Worm (Caenorhabditis elegans) whole organism, L4 larva: Measurements from ENCODE around the gene EEED8.3.

Source experiments
- F10B5.3 ChIP-seq: sonication (generic microtip); optimal IDR thresholded peaks from 2 replicates; lab custom pipeline; 2016; ENCODE audit warnings: mild to moderate bottlenecking, missing genetic modification characterization, missing compliant biosample characterization
- F44E2.7 ChIP-seq: fragments of 200-800 bp; sonication (Bioruptor generic); IDR thresholded peaks from 2 replicates; pipeline ENCODE4 v2.1.2; 2022; ENCODE audit warnings: missing genetic modification characterization, missing compliant biosample characterization
- F49E8.2 ChIP-seq: sonication (generic microtip); optimal IDR thresholded peaks from 2 replicates; lab custom pipeline; 2016; ENCODE audit warnings: missing compliant biosample characterization, mild to moderate bottlenecking, missing genetic modification characterization, borderline replicate concordance
- Y48G9A.11 ChIP-seq: fragments of 200-800 bp; sonication (Bioruptor generic); IDR thresholded peaks from 2 replicates; pipeline ENCODE4 v1.3.6; 2022; ENCODE audit warnings: missing genetic modification reagents, missing genetic modification characterization, missing compliant biosample characterization
- Y75B8A.6 ChIP-seq: fragments of 200-800 bp; sonication (Bioruptor generic); IDR thresholded peaks from 2 replicates; pipeline ENCODE4 v1.3.6; 2022; ENCODE audit warnings: missing genetic modification reagents, missing genetic modification characterization, missing compliant biosample characterization
- ZK337.2 ChIP-seq: fragments of 200-800 bp; sonication (Bioruptor generic); IDR thresholded peaks from 2 replicates; pipeline ENCODE4 v1.3.6; 2022; ENCODE audit warnings: missing genetic modification reagents, missing genetic modification characterization, missing compliant biosample characterization
- attf-4 ChIP-seq: sonication (generic microtip); optimal IDR thresholded peaks from 3 replicates; lab custom pipeline; 2017; ENCODE audit warnings: missing biosample characterization, missing genetic modification characterization
- ceh-32 ChIP-seq: sonication (generic microtip); optimal IDR thresholded peaks from 2 replicates; lab custom pipeline; 2016; ENCODE audit warnings: mild to moderate bottlenecking, missing genetic modification characterization, missing compliant biosample characterization; ENCODE audit not compliant: poor library complexity
- ceh-44 ChIP-seq: fragments of 200-800 bp; sonication (Bioruptor generic); IDR thresholded peaks from 2 replicates; pipeline ENCODE4 v1.3.6; 2022; ENCODE audit warnings: missing genetic modification reagents, missing genetic modification characterization, missing compliant biosample characterization
- ceh-82 ChIP-seq: sonication (generic microtip); optimal IDR thresholded peaks from 2 replicates; lab custom pipeline; 2017; ENCODE audit warnings: missing biosample characterization, missing genetic modification characterization
- ctbp-1 ChIP-seq: fragments of 200-800 bp; sonication (Bioruptor generic); IDR thresholded peaks from 2 replicates; pipeline ENCODE4 v1.3.6; 2022; ENCODE audit warnings: missing genetic modification reagents, missing genetic modification characterization, missing compliant biosample characterization
- dmd-8 ChIP-seq: fragments of 200-800 bp; sonication (Bioruptor generic); IDR thresholded peaks from 2 replicates; pipeline ENCODE4 v1.3.6; 2022; ENCODE audit warnings: missing genetic modification characterization, missing compliant biosample characterization
- dpl-1 ChIP-seq: fragments of 150-350 bp; optimal IDR thresholded peaks from 2 replicates; lab custom pipeline; 2014; ENCODE audit warnings: missing biosample characterization, missing genetic modification reagents, missing genetic modification characterization
- egl-27 ChIP-seq: sonication (generic microtip); optimal IDR thresholded peaks from 3 replicates; lab custom pipeline; 2017; ENCODE audit warnings: missing biosample characterization, missing genetic modification reagents, missing genetic modification characterization
- fos-1 ChIP-seq: fragments of 150-350 bp; optimal IDR thresholded peaks from 2 replicates; lab custom pipeline; 2014; ENCODE audit warnings: missing biosample characterization, missing genetic modification characterization
- lin-13 ChIP-seq: fragments of 150-350 bp; optimal IDR thresholded peaks from 2 replicates; lab custom pipeline; 2014; ENCODE audit warnings: missing biosample characterization, missing genetic modification reagents, missing genetic modification characterization
- lin-29 ChIP-seq: fragments of 200-800 bp; sonication (Bioruptor generic); IDR thresholded peaks from 2 replicates; pipeline ENCODE4 v1.3.6; 2022; ENCODE audit warnings: missing genetic modification reagents, missing genetic modification characterization, missing compliant biosample characterization
- lin-38 ChIP-seq: fragments of 200-800 bp; sonication (Bioruptor generic); IDR thresholded peaks from 2 replicates; pipeline ENCODE4 v1.3.6; 2022; ENCODE audit warnings: missing genetic modification reagents, missing genetic modification characterization, missing compliant biosample characterization
- lsy-2 ChIP-seq, 2 experiments: fragments of 150-350 bp in 1 of 2; sonication (generic microtip) in 1 of 2; optimal IDR thresholded peaks; 2 replicates each; lab custom pipeline; 2014 to 2017; ENCODE audit warnings: missing biosample characterization in 2 of 2, missing genetic modification characterization in 2 of 2
- mdl-1 ChIP-seq, 2 experiments: fragments of 150-350 bp in 1 of 2; sonication (generic microtip) in 1 of 2; optimal IDR thresholded peaks; 2 replicates each; lab custom pipeline; 2014 to 2017; ENCODE audit warnings: missing biosample characterization in 2 of 2, missing genetic modification characterization in 2 of 2
- mdt-29 ChIP-seq: fragments of 200-800 bp; sonication (Bioruptor generic); IDR thresholded peaks from 2 replicates; pipeline ENCODE4 v1.3.6; 2022; ENCODE audit warnings: missing genetic modification reagents, missing genetic modification characterization, missing compliant biosample characterization
- mes-2 ChIP-seq: sonication (generic microtip); optimal IDR thresholded peaks from 2 replicates; lab custom pipeline; 2016; ENCODE audit warnings: missing genotype, mild to moderate bottlenecking, missing genetic modification characterization, missing compliant biosample characterization; ENCODE audit not compliant: poor library complexity, severe bottlenecking
- mxl-3 ChIP-seq: fragments of 200-800 bp; sonication (Bioruptor generic); optimal IDR thresholded peaks from 2 replicates; lab custom pipeline; 2018; ENCODE audit warnings: mild to moderate bottlenecking, missing genetic modification characterization, missing compliant biosample characterization
- nhr-11 ChIP-seq: fragments of 150-350 bp; optimal IDR thresholded peaks from 2 replicates; lab custom pipeline; 2014; ENCODE audit warnings: missing biosample characterization, missing genetic modification characterization
- nhr-237 ChIP-seq: sonication (generic microtip); optimal IDR thresholded peaks from 2 replicates; lab custom pipeline; 2017; ENCODE audit warnings: missing biosample characterization, missing genetic modification characterization
- nhr-25 ChIP-seq: sonication (generic microtip); optimal IDR thresholded peaks from 2 replicates; lab custom pipeline; 2017; ENCODE audit warnings: missing genetic modification characterization, mild to moderate bottlenecking, missing compliant biosample characterization, antibody characterized with exemption, moderate library complexity, borderline replicate concordance; ENCODE audit not compliant: insufficient read depth
- nhr-41 ChIP-seq: fragments of 200-800 bp; sonication (Bioruptor generic); IDR thresholded peaks from 2 replicates; pipeline ENCODE4 v1.3.6; 2022; ENCODE audit warnings: missing genetic modification reagents, missing genetic modification characterization, missing compliant biosample characterization
- nhr-42 ChIP-seq: fragments of 200-800 bp; sonication (Bioruptor generic); IDR thresholded peaks from 2 replicates; pipeline ENCODE4 v1.3.6; 2022; ENCODE audit warnings: missing genetic modification characterization, missing compliant biosample characterization
- sdz-12 ChIP-seq: fragments of 200-800 bp; sonication (Bioruptor generic); optimal IDR thresholded peaks from 2 replicates; lab custom pipeline; 2018; ENCODE audit warnings: mild to moderate bottlenecking, missing genetic modification characterization, missing compliant biosample characterization
- unc-130 ChIP-seq: sonication (generic microtip); optimal IDR thresholded peaks from 2 replicates; lab custom pipeline; 2016; ENCODE audit warnings: missing genetic modification reagents, missing genetic modification characterization, missing compliant biosample characterization
- unc-39 ChIP-seq: sonication (generic microtip); optimal IDR thresholded peaks from 2 replicates; lab custom pipeline; 2017; ENCODE audit warnings: missing biosample characterization, missing genetic modification characterization
- zfp-2 ChIP-seq: sonication (generic microtip); optimal IDR thresholded peaks from 2 replicates; lab custom pipeline; 2016; ENCODE audit warnings: mild to moderate bottlenecking, missing genetic modification characterization, missing compliant biosample characterization
- zip-2 ChIP-seq: fragments of 150-350 bp; optimal IDR thresholded peaks from 2 replicates; lab custom pipeline; 2014; ENCODE audit warnings: missing biosample characterization, missing genetic modification characterization
- ztf-11 ChIP-seq: fragments of 150-350 bp; optimal IDR thresholded peaks from 2 replicates; lab custom pipeline; 2014; ENCODE audit warnings: missing biosample characterization, missing genetic modification characterization

Gene EEED8.3

DNA sequence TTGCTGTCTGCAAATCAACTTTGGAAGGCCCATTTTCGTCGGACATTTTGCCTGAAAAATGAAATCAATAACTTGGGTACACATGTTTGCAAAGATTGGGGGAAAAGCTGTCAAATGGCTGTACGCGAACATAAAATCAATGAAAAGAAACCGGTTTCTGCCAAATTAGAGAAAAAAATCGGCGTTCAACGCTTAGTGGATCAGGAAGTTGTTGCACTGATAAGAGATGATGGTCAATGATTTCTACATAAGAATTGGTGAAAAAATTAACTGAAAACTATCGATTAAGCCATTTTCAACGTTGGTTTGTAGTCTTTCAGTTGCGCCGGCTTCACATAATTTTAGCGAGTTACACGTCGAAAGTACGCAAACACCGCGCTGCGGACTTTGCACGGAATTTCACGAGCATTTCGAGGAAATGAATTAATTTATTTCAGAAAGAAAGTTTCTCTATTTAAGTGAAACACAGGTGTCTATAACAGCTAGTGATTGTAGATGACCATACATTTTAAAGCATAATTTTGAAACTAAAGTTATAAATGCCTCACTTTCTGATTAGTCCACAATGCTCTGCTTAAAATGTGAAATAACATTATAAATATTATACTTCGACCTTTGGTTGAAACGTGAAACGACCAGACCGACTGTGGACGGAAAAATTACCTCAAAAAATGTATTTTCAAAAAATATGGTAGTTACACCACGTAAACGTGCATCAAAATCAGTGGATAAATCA, 15.6 kb downstream of the EEED8.3 start, which contains the start of the genes F07F6.4 and F07F6.2 (continued):
- no peak for TF ChIP-seq sdz-12 (GFP tag; lab: Kevin White, UChicago)
- TF ChIP-seq unc-39 (tag; lab: Kevin White, UChicago) = no peak
- TF ChIP-seq ceh-32 (tag; lab: Kevin White, UChicago) = no peak
- no peak for TF ChIP-seq mdl-1 (tag; optimal IDR thresholded peaks at IDR 0.05; lab: Kevin White, UChicago)
- no peak for TF ChIP-seq ZK337.2 (GFP tag; lab: Robert Waterston, UW)
- no peak for TF ChIP-seq fos-1 (tag; lab: Kevin White, UChicago)
- peak; percentile 46; the same call in 1 of the 2 replicates for TF ChIP-seq lin-38
- TF ChIP-seq F44E2.7 (GFP tag; lab: Robert Waterston, UW) = no peak
- peak; percentile 7 for TF ChIP-seq mxl-3
- no peak for TF ChIP-seq nhr-25
- peak; percentile 59 for TF ChIP-seq dpl-1
- no peak for TF ChIP-seq F10B5.3

DNA sequence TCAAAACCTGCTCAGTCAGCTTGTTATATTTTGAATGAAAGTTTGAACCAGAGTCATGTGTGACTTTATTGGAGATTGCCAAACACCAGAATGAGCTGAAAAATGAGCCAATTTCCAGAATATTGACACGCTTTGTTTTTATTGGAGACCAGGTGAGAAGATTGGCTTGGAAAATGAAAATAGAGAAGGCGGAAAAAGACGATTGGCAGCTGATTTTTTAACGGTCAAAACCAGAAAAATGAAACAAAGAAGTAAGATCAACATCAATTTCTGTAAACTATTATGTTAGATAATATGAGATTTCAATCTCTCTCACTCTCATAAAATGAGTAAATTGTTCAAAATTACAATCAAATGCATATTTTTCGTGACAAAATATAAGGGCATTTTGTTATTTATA, 19.0 kb downstream of the EEED8.3 start, which contains the start of gene srx-114:
Gene srx-114, minus strand, starts transcription at position 101 of the 400 bp plus-strand sequence.
- TF ChIP-seq Y48G9A.11 (GFP tag; lab: Robert Waterston, UW) (no peak), lin-29 (GFP tag; lab: Robert Waterston, UW) (no peak), nhr-237 (tag; lab: Kevin White, UChicago) (no peak)

- TF ChIP-seq mes-2 (no peak), zip-2 (tag; lab: Kevin White, UChicago) (no peak), ctbp-1 (GFP tag; lab: Robert Waterston, UW) (no peak), nhr-41 (GFP tag; lab: Robert Waterston, UW) (no peak), dmd-8 (GFP tag; lab: Robert Waterston, UW) (no peak), lin-29 (GFP tag; lab: Robert Waterston, UW) (no peak), Y75B8A.6 (no peak), ceh-82 (tag; lab: Kevin White, UChicago) (no peak), ztf-11 (tag; lab: Kevin White, UChicago) (no peak), lsy-2 (tag; optimal IDR thresholded peaks at IDR 0.05; lab: Kevin White, UChicago) (no peak), egl-27 (no peak)
Observed at ce11 chrII:5436833-5437232, 22.8 kb downstream of the EEED8.3 start, which contains the start of gene dct-5. TSS of gene dct-5 (minus strand) at chrII:5436933.

DNA sequence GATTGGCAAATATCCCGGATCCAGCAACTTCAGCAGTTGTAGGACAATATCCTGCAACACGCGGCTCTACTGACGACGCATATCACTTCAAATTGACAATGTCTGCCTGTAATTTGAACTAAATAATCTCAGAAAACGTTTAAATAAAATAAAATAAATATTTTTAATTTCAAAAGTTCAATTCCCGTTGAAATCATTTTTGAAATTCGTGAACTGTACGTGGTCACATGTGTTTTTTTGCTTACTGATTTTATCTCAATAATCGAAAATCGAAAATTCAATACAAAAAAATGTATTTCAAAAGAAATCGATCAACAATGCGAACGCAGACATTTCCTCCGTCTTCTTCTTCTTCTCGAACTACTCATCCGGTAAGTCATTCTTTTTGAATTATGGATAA, 23.5 kb downstream of the EEED8.3 start, which contains the start of gene F07F6.1:
Gene F07F6.1, plus strand, starts transcription at position 301 of the 400 bp plus-strand sequence.
- TF ChIP-seq F49E8.2 (tag; lab: Kevin White, UChicago) (no peak), unc-130 (GFP tag; lab: Kevin White, UChicago) (no peak), nhr-11 (no peak), ZK337.2 (GFP tag; lab: Robert Waterston, UW) (no peak), ceh-44 (GFP tag; lab: Robert Waterston, UW) (no peak), mdt-29 (no peak), nhr-42 (GFP tag; lab: Robert Waterston, UW) (no peak), lin-13 (GFP tag; lab: Kevin White, UChicago) (no peak), ctbp-1 (GFP tag; lab: Robert Waterston, UW) (no peak), zfp-2 (tag; lab: Kevin White, UChicago) (no peak), attf-4 (tag; lab: Kevin White, UChicago) (no peak)
